Worm (Caenorhabditis elegans) whole organism, late embryonic: ENCODE measurements around the gene lin-33.

Source experiments
- C38D4.7 ChIP-seq: fragments of 200-800 bp; sonication (Bioruptor generic); optimal IDR thresholded peaks from 2 replicates; lab custom pipeline; 2018; ENCODE audit warnings: mild to moderate bottlenecking, missing genetic modification characterization, moderate library complexity, missing compliant biosample characterization
- ama-1 ChIP-seq: fragments of 150-350 bp; optimal IDR thresholded peaks from 2 replicates; lab custom pipeline; 2014
- elt-2 ChIP-seq: sonication (generic microtip); optimal IDR thresholded peaks from 2 replicates; lab custom pipeline; 2016; ENCODE audit warnings: missing genetic modification reagents, missing genetic modification characterization, missing compliant biosample characterization
- ets-4 ChIP-seq: sonication (generic microtip); optimal IDR thresholded peaks from 2 replicates; lab custom pipeline; 2016; ENCODE audit warnings: missing genetic modification characterization, missing compliant biosample characterization
- hlh-13 ChIP-seq: fragments of 200-800 bp; sonication (Bioruptor generic); optimal IDR thresholded peaks from 2 replicates; lab custom pipeline; 2018; ENCODE audit warnings: mild to moderate bottlenecking, missing genetic modification characterization, missing compliant biosample characterization
- nfya-1 ChIP-seq: sonication (generic microtip); optimal IDR thresholded peaks from 2 replicates; lab custom pipeline; 2017; ENCODE audit warnings: missing genetic modification characterization, mild to moderate bottlenecking, missing compliant biosample characterization, antibody characterized with exemption, moderate library complexity
- nhr-11 ChIP-seq: fragments of 150-350 bp; optimal IDR thresholded peaks from 2 replicates; lab custom pipeline; 2014; ENCODE audit warnings: missing biosample characterization, missing genetic modification characterization
- npax-4 ChIP-seq: sonication (generic microtip); optimal IDR thresholded peaks from 2 replicates; lab custom pipeline; 2016; ENCODE audit warnings: missing genetic modification characterization, missing compliant biosample characterization
- pqm-1 ChIP-seq: sonication (generic microtip); optimal IDR thresholded peaks from 2 replicates; lab custom pipeline; 2016; ENCODE audit warnings: missing genetic modification characterization, missing compliant biosample characterization

ce11 chrIV:5975202-5975601 is 44.8 kb downstream of the lin-33 start, which contains the start of gene unc-44:
- no peak for TF ChIP-seq ama-1 (lab: Kevin White, UChicago)
- no peak for TF ChIP-seq C38D4.7 (GFP tag; lab: Kevin White, UChicago)
- no peak for TF ChIP-seq npax-4 (tag; lab: Kevin White, UChicago)
- no peak for TF ChIP-seq elt-2 (tag; lab: Kevin White, UChicago)
- TF ChIP-seq nfya-1 (tag; lab: Kevin White, UChicago): no peak
- TF ChIP-seq pqm-1: no peak
- no peak for TF ChIP-seq ets-4
- no peak for TF ChIP-seq nhr-11 (tag; lab: Kevin White, UChicago)
- no peak for TF ChIP-seq hlh-13 (GFP tag; lab: Kevin White, UChicago)
